Fruit fly (Drosophila melanogaster) whole organism, embryonic: Measurements from ENCODE around the gene Dh31.

Experiments
- Antp ChIP-seq: fragments of 200-800 bp; sonication (Bioruptor generic); optimal IDR thresholded peaks from 3 replicates; lab custom pipeline; 2016; ENCODE audit warnings: missing biosample characterization, missing genetic modification characterization
- B-H2 ChIP-seq: fragments of 200-800 bp; sonication (Bioruptor generic); optimal IDR thresholded peaks from 2 replicates; lab custom pipeline; 2018; ENCODE audit warnings: missing biosample characterization, mild to moderate bottlenecking, missing genetic modification characterization
- CG1024 ChIP-seq: fragments of 200-800 bp; sonication (Bioruptor generic); IDR thresholded peaks from 2 replicates; pipeline ENCODE4 v1.3.6; 2022; ENCODE audit warnings: missing biosample characterization, missing genetic modification characterization
- CG11247 ChIP-seq: fragments of 200-800 bp; sonication (Bioruptor generic); IDR thresholded peaks from 2 replicates; pipeline ENCODE4 v1.3.6; 2022; ENCODE audit warnings: missing biosample characterization, missing genetic modification characterization
- CG11560 ChIP-seq: fragments of 200-800 bp; sonication (Bioruptor generic); IDR thresholded peaks from 3 replicates; pipeline ENCODE4 v1.3.6; 2022; ENCODE audit warnings: missing biosample characterization, missing genetic modification characterization
- CG12104 ChIP-seq: fragments of 200-800 bp; sonication (Bioruptor generic); optimal IDR thresholded peaks from 3 replicates; lab custom pipeline; 2016; ENCODE audit warnings: missing biosample characterization, missing genetic modification characterization
- CG13287 ChIP-seq: fragments of 200-800 bp; sonication (Bioruptor generic); IDR thresholded peaks from 2 replicates; pipeline ENCODE4 v1.3.6; 2022; ENCODE audit warnings: missing biosample characterization, missing genetic modification characterization; ENCODE audit not compliant: partially characterized antibody
- CG14965 ChIP-seq: fragments of 200-800 bp; sonication (Bioruptor generic); optimal IDR thresholded peaks from 2 replicates; lab custom pipeline; 2016; ENCODE audit warnings: missing biosample characterization, missing genetic modification characterization, borderline replicate concordance
- CG15011 ChIP-seq: fragments of 200-800 bp; sonication (Bioruptor generic); optimal IDR thresholded peaks from 3 replicates; lab custom pipeline; 2018; ENCODE audit warnings: missing biosample characterization, mild to moderate bottlenecking, missing genetic modification characterization
- CG16779 ChIP-seq: fragments of 200-800 bp; sonication (Bioruptor generic); IDR thresholded peaks from 2 replicates; pipeline ENCODE4 v1.3.6; 2022; ENCODE audit warnings: missing biosample characterization, missing genetic modification characterization
- CG17612 ChIP-seq: fragments of 200-800 bp; sonication (Bioruptor generic); IDR thresholded peaks from 2 replicates; pipeline ENCODE4 v1.3.6; 2022; ENCODE audit warnings: missing biosample characterization, missing genetic modification characterization
- CG1792 ChIP-seq: fragments of 200-800 bp; sonication (Bioruptor generic); optimal IDR thresholded peaks from 2 replicates; lab custom pipeline; 2016; ENCODE audit warnings: missing biosample characterization, missing genetic modification characterization
- CG18011 ChIP-seq: fragments of 200-800 bp; sonication (Bioruptor generic); optimal IDR thresholded peaks from 2 replicates; lab custom pipeline; 2017; ENCODE audit warnings: missing biosample characterization, missing genetic modification characterization, mild to moderate bottlenecking, moderate library complexity, missing genotype
- CG30431 ChIP-seq: fragments of 200-800 bp; sonication (Bioruptor generic); optimal IDR thresholded peaks from 2 replicates; lab custom pipeline; 2017; ENCODE audit warnings: missing biosample characterization, missing genetic modification characterization
- CG31365 ChIP-seq: fragments of 200-800 bp; sonication (Bioruptor generic); optimal IDR thresholded peaks from 2 replicates; lab custom pipeline; 2018; ENCODE audit warnings: missing biosample characterization, mild to moderate bottlenecking, missing genetic modification characterization
- CG32767 ChIP-seq: fragments of 200-800 bp; sonication (Bioruptor generic); IDR thresholded peaks from 2 replicates; pipeline ENCODE4 v1.3.6; 2022; ENCODE audit warnings: missing biosample characterization, missing genetic modification characterization
- CG33557 ChIP-seq: fragments of 200-800 bp; sonication (Bioruptor generic); optimal IDR thresholded peaks from 2 replicates; lab custom pipeline; 2019; ENCODE audit warnings: missing biosample characterization, mild to moderate bottlenecking, missing genetic modification characterization, moderate library complexity
- CG4617 ChIP-seq: fragments of 200-800 bp; sonication (Bioruptor generic); optimal IDR thresholded peaks from 3 replicates; lab custom pipeline; 2016; ENCODE audit warnings: missing biosample characterization, missing genetic modification characterization, borderline replicate concordance
- CG6689 ChIP-seq: fragments of 200-800 bp; sonication (Bioruptor generic); IDR thresholded peaks from 2 replicates; pipeline ENCODE4 v1.3.6; 2022; ENCODE audit warnings: missing biosample characterization, missing genetic modification characterization
- CG8944 ChIP-seq: fragments of 200-800 bp; sonication (Bioruptor generic); optimal IDR thresholded peaks from 3 replicates; lab custom pipeline; 2016; ENCODE audit warnings: missing biosample characterization, missing genetic modification characterization
- CG9876 ChIP-seq: fragments of 200-800 bp; sonication (Bioruptor generic); optimal IDR thresholded peaks from 2 replicates; lab custom pipeline; 2016; ENCODE audit warnings: missing biosample characterization, missing genetic modification characterization
- Ets97D ChIP-seq: fragments of 200-800 bp; sonication (Bioruptor generic); optimal IDR thresholded peaks from 3 replicates; lab custom pipeline; 2016; ENCODE audit warnings: missing biosample characterization, missing genetic modification characterization
- H15 ChIP-seq: fragments of 200-800 bp; sonication (Bioruptor generic); IDR thresholded peaks from 3 replicates; pipeline ENCODE4 v1.3.6; 2022; ENCODE audit warnings: missing biosample characterization, missing genetic modification characterization
- HLH3B ChIP-seq: fragments of 200-800 bp; sonication (Bioruptor generic); IDR thresholded peaks from 2 replicates; pipeline ENCODE4 v1.3.6; 2022; ENCODE audit warnings: missing biosample characterization, missing genetic modification characterization
- Hmx ChIP-seq: fragments of 200-800 bp; sonication (Bioruptor generic); optimal IDR thresholded peaks from 2 replicates; lab custom pipeline; 2016; ENCODE audit warnings: missing biosample characterization, missing genetic modification characterization
- MESR4 ChIP-seq: fragments of 200-800 bp; sonication (Bioruptor generic); optimal IDR thresholded peaks from 2 replicates; lab custom pipeline; 2018; ENCODE audit warnings: missing biosample characterization, mild to moderate bottlenecking, missing genetic modification characterization, moderate library complexity
- MTF-1 ChIP-seq: fragments of 200-800 bp; sonication (Bioruptor generic); optimal IDR thresholded peaks from 2 replicates; lab custom pipeline; 2018; ENCODE audit warnings: missing biosample characterization, mild to moderate bottlenecking, missing genetic modification characterization, borderline replicate concordance
- Nf-YC ChIP-seq: fragments of 200-800 bp; optimal IDR thresholded peaks from 3 replicates; lab custom pipeline; 2019; ENCODE audit warnings: missing biosample characterization, mild to moderate bottlenecking, missing genetic modification characterization, moderate library complexity
- Tbp ChIP-seq: fragments of >200 bp; optimal IDR thresholded peaks from 2 replicates; lab custom pipeline; 2018; ENCODE audit warnings: missing biosample characterization, missing genetic modification characterization
- amos ChIP-seq: fragments of 200-800 bp; sonication (Bioruptor generic); IDR thresholded peaks from 2 replicates; pipeline ENCODE4 v1.3.6; 2022; ENCODE audit warnings: missing biosample characterization, missing genetic modification characterization; ENCODE audit not compliant: partially characterized antibody
- az2 ChIP-seq: fragments of 200-800 bp; sonication (Bioruptor generic); optimal IDR thresholded peaks from 3 replicates; lab custom pipeline; 2016; ENCODE audit warnings: missing biosample characterization, missing genetic modification characterization
- cg ChIP-seq: fragments of 200-800 bp; sonication (Bioruptor generic); optimal IDR thresholded peaks from 3 replicates; lab custom pipeline; 2019; ENCODE audit warnings: missing biosample characterization, mild to moderate bottlenecking, missing genetic modification characterization, moderate library complexity
- corto ChIP-seq: fragments of 200-800 bp; sonication (Bioruptor generic); optimal IDR thresholded peaks from 2 replicates; lab custom pipeline; 2016; ENCODE audit warnings: missing biosample characterization, mild to moderate bottlenecking, missing genetic modification characterization, moderate library complexity
- da ChIP-seq: fragments of 200-800 bp; sonication (Bioruptor generic); optimal IDR thresholded peaks from 2 replicates; lab custom pipeline; 2016; ENCODE audit warnings: missing biosample characterization, missing genetic modification characterization
- dmrt11E ChIP-seq: fragments of 200-800 bp; sonication (Bioruptor generic); optimal IDR thresholded peaks from 3 replicates; lab custom pipeline; 2018; ENCODE audit warnings: missing biosample characterization, mild to moderate bottlenecking, missing genetic modification characterization, moderate library complexity
- esg ChIP-seq: fragments of 200-800 bp; sonication (Bioruptor generic); conservative IDR thresholded peaks from 2 replicates; pipeline ENCODE4 v1.3.6; 2022; ENCODE audit warnings: missing biosample characterization, missing genetic modification characterization
- fd3F ChIP-seq: fragments of 200-800 bp; sonication (Bioruptor generic); optimal IDR thresholded peaks from 2 replicates; lab custom pipeline; 2018; ENCODE audit warnings: missing biosample characterization, mild to moderate bottlenecking, missing genetic modification characterization, moderate library complexity
- fru ChIP-seq: fragments of >200 bp; optimal IDR thresholded peaks from 2 replicates; lab custom pipeline; 2017
- gce ChIP-seq: fragments of 200-800 bp; sonication (Bioruptor generic); IDR thresholded peaks from 3 replicates; pipeline ENCODE4 v1.3.6; 2022; ENCODE audit warnings: missing biosample characterization, missing genetic modification characterization
- ind ChIP-seq: fragments of 200-800 bp; sonication (Bioruptor generic); optimal IDR thresholded peaks from 3 replicates; lab custom pipeline; 2016; ENCODE audit warnings: missing biosample characterization, missing genetic modification characterization
- jigr1 ChIP-seq: fragments of 200-800 bp; sonication (Bioruptor generic); IDR thresholded peaks from 3 replicates; pipeline ENCODE4 v1.3.6; 2022; ENCODE audit warnings: missing biosample characterization, missing genetic modification characterization
- jing ChIP-seq: fragments of 200-800 bp; sonication (Bioruptor generic); optimal IDR thresholded peaks from 2 replicates; lab custom pipeline; 2018; ENCODE audit warnings: missing biosample characterization, mild to moderate bottlenecking, missing genetic modification characterization
- lov ChIP-seq, 2 experiments: fragments of 200-800 bp in 1 of 2; fragments of >200 bp in 1 of 2; sonication (Bioruptor generic) in 1 of 2; IDR thresholded peaks in 1 of 2; optimal IDR thresholded peaks in 1 of 2; 2 replicates in 1 of 2; 3 replicates in 1 of 2; pipeline versions ENCODE4 v1.3.6 to Lab custom; 2017 to 2022; ENCODE audit warnings: missing biosample characterization in 1 of 2, missing genetic modification characterization in 1 of 2
- nom ChIP-seq: fragments of 200-800 bp; sonication (Bioruptor generic); optimal IDR thresholded peaks from 2 replicates; lab custom pipeline; 2017; ENCODE audit warnings: missing biosample characterization, missing genetic modification characterization, mild to moderate bottlenecking, moderate library complexity, missing genetic modification reagents
- otp ChIP-seq: fragments of 200-800 bp; sonication (Bioruptor generic); IDR thresholded peaks from 3 replicates; pipeline ENCODE4, ENCODE4 v1.3.6; 2022; ENCODE audit warnings: missing biosample characterization, missing genetic modification characterization
- p53 ChIP-seq: fragments of 200-800 bp; sonication (Bioruptor generic); optimal IDR thresholded peaks from 2 replicates; lab custom pipeline; 2016; ENCODE audit warnings: missing biosample characterization, missing genetic modification characterization
- peb ChIP-seq: fragments of 200-800 bp; sonication (Bioruptor generic); IDR thresholded peaks from 2 replicates; pipeline ENCODE4 v1.3.6; 2022; ENCODE audit warnings: missing biosample characterization, missing genetic modification characterization
- prd ChIP-seq, 3 experiments: fragments of >200 bp in 2 of 3; fragments of 200-800 bp in 1 of 3; sonication (Bioruptor generic) in 1 of 3; optimal IDR thresholded peaks in 2 of 3; IDR thresholded peaks in 1 of 3; 2 replicates in 2 of 3; 3 replicates in 1 of 3; pipeline versions ENCODE4 v1.3.6 to Lab custom; 2017 to 2022; ENCODE audit warnings: missing biosample characterization in 1 of 3, missing genetic modification characterization in 1 of 3
- sob ChIP-seq: fragments of 200-800 bp; sonication (Bioruptor generic); IDR thresholded peaks from 2 replicates; pipeline ENCODE4 v1.3.6; 2022; ENCODE audit warnings: missing biosample characterization, missing genetic modification characterization
- sug ChIP-seq: fragments of 200-800 bp; optimal IDR thresholded peaks from 2 replicates; lab custom pipeline; 2019; ENCODE audit warnings: missing biosample characterization, mild to moderate bottlenecking, missing genetic modification characterization, moderate library complexity
- vvl ChIP-seq: fragments of 200-800 bp; sonication (Bioruptor generic); IDR thresholded peaks from 2 replicates; pipeline ENCODE4 v1.3.6; 2022; ENCODE audit warnings: missing biosample characterization, missing genetic modification characterization
- wdn ChIP-seq: fragments of 200-800 bp; sonication (Bioruptor generic); IDR thresholded peaks from 2 replicates; pipeline ENCODE4 v1.3.6; 2022; ENCODE audit warnings: missing biosample characterization, missing genetic modification characterization

Dh31 gene

dm6 chr2L:8477971-8478370 is 28.7 kb downstream of the Dh31 start (continued):
- no peak for TF ChIP-seq MESR4 (GFP tag; lab: Kevin White, UChicago)
- TF ChIP-seq Antp (GFP tag; lab: Kevin White, UChicago): no peak
- TF ChIP-seq CG31365 (tag; lab: Kevin White, UChicago): peak; percentile 100
- no peak for TF ChIP-seq CG12104 (GFP tag; lab: Kevin White, UChicago)
- TF ChIP-seq CG4617 (GFP tag; lab: Kevin White, UChicago): no peak
- no peak for TF ChIP-seq ind (GFP tag; lab: Kevin White, UChicago)
- no peak for TF ChIP-seq p53 (GFP tag; lab: Kevin White, UChicago)
- TF ChIP-seq CG14965: no peak
- TF ChIP-seq sob: no peak
- TF ChIP-seq cg (GFP tag; lab: Kevin White, UChicago): no peak
- TF ChIP-seq gce (GFP tag; lab: Robert Waterston, UW): no peak
- no peak for TF ChIP-seq esg
- no peak for TF ChIP-seq fd3F (GFP tag; lab: Kevin White, UChicago)
- no peak for TF ChIP-seq CG6689
- no peak for TF ChIP-seq da
- no peak for TF ChIP-seq Nf-YC (tag; lab: Kevin White, UChicago)
- no peak for TF ChIP-seq az2 (GFP tag; lab: Kevin White, UChicago)
- TF ChIP-seq CG13287 (GFP tag; lab: Robert Waterston, UW): peak; percentile 41
- TF ChIP-seq CG16779 (GFP tag; lab: Robert Waterston, UW): no peak
- no peak for TF ChIP-seq wdn (GFP tag; lab: Robert Waterston, UW)
- no peak for TF ChIP-seq CG15011 (GFP tag; lab: Kevin White, UChicago)
- TF ChIP-seq corto (GFP tag; lab: Kevin White, UChicago): no peak
- TF ChIP-seq CG11247 (GFP tag; lab: Robert Waterston, UW): no peak
- no peak for TF ChIP-seq dmrt11E
- no peak for TF ChIP-seq CG33557
- no peak for TF ChIP-seq vvl
- no peak for TF ChIP-seq jigr1 (GFP tag; lab: Robert Waterston, UW)
- no peak for TF ChIP-seq CG17612 (GFP tag; lab: Robert Waterston, UW)
- TF ChIP-seq fru (lab: Kevin White, UChicago): no peak
- no peak for TF ChIP-seq H15
- TF ChIP-seq CG1024 (GFP tag; lab: Robert Waterston, UW): no peak
- no peak for TF ChIP-seq CG30431
- TF ChIP-seq MTF-1: no peak
- peak; percentile 65 for TF ChIP-seq amos (GFP tag; lab: Robert Waterston, UW)
- TF ChIP-seq B-H2 (GFP tag; lab: Kevin White, UChicago): no peak
- TF ChIP-seq sug (tag; lab: Kevin White, UChicago): no peak
- no peak for TF ChIP-seq CG8944 (GFP tag; lab: Kevin White, UChicago)
- TF ChIP-seq CG9876 (GFP tag; lab: Kevin White, UChicago): no peak
- no peak for TF ChIP-seq Hmx (GFP tag; lab: Kevin White, UChicago)
- no peak for TF ChIP-seq peb (GFP tag; lab: Robert Waterston, UW)
- no peak for TF ChIP-seq prd (optimal IDR thresholded peaks at IDR 0.05; lab: Kevin White, UChicago)
- TF ChIP-seq prd (GFP tag; IDR thresholded peaks at IDR 0.05; lab: Robert Waterston, UW): no peak
- no peak for TF ChIP-seq CG18011
- no peak for TF ChIP-seq nom (GFP tag; lab: Kevin White, UChicago)
- no peak for TF ChIP-seq lov (optimal IDR thresholded peaks at IDR 0.05; lab: Kevin White, UChicago)
- TF ChIP-seq lov (GFP tag; IDR thresholded peaks at IDR 0.05; lab: Robert Waterston, UW): no peak
- TF ChIP-seq Ets97D (GFP tag; lab: Kevin White, UChicago): peak; percentile 61
- TF ChIP-seq CG11560: peak; percentile 96
- TF ChIP-seq jing: no peak
- TF ChIP-seq HLH3B: no peak
- TF ChIP-seq otp (GFP tag; lab: Robert Waterston, UW): no peak
- TF ChIP-seq Tbp (GFP tag; lab: Kevin White, UChicago): no peak
- TF ChIP-seq CG1792 (GFP tag; lab: Kevin White, UChicago): no peak
- TF ChIP-seq CG32767: no peak
